In the genomic region with DNA sequence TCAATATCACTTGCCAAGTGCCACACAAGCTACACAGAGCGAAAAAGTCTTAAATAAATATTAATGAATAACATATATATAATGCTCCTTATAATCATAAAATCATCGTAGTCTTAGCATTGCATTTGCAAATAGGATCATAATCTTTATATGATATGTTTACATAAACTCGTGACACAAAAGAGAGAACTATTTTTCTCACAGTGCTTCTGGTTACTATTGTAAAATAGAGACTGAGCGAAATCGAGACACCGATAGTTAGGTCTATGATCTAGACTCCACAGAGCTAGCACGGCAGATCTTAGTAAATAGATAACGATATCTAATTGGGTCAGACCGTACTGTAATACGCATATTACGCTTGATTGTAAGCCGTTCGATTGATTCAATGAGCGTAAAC, we compare ENCODE assay signal across 4 fruit fly cellular contexts.
TF ChIP-seq lines count a peak whose summit lies in the region.

No protein-coding gene starts in this region.

- TF ChIP-seq CTCF in whole organism, embryonic (GFP tag; optimal IDR thresholded peaks at IDR 0.05; lab: Kevin White, UChicago), result no peak

TF ChIP-seq in whole organism, adult, 20 proteins besides CTCF, POLR2A, EP300 and RAD21:
- peak; percentile 23 for TF ChIP-seq CG7101 (tag; optimal IDR thresholded peaks at IDR 0.05; lab: Kevin White, UChicago)
- TF ChIP-seq CG33017 (tag; optimal IDR thresholded peaks at IDR 0.05; lab: Kevin White, UChicago), result peak; percentile 67
- no peak for TF ChIP-seq CG12768 (GFP tag; optimal IDR thresholded peaks at IDR 0.05; lab: Kevin White, UChicago)
- TF ChIP-seq CG7045 (GFP tag; optimal IDR thresholded peaks at IDR 0.05; lab: Kevin White, UChicago), result peak; percentile 53
- peak; percentile 62 for TF ChIP-seq CG5204 (GFP tag; optimal IDR thresholded peaks at IDR 0.05; lab: Kevin White, UChicago)
- TF ChIP-seq CG1620 (GFP tag; optimal IDR thresholded peaks at IDR 0.05; lab: Kevin White, UChicago), result no peak
- TF ChIP-seq pad (GFP tag; optimal IDR thresholded peaks at IDR 0.05; lab: Kevin White, UChicago), result no peak
- TF ChIP-seq CG11617 (GFP tag; optimal IDR thresholded peaks at IDR 0.05; lab: Kevin White, UChicago), result peak; percentile 38
- peak; percentile 29 for TF ChIP-seq tj (GFP tag; optimal IDR thresholded peaks at IDR 0.05; lab: Kevin White, UChicago)

TF ChIP-seq in whole organism, embryonic, 481 proteins besides CTCF, POLR2A, EP300 and RAD21 (continues in another document):
- TF ChIP-seq fd3F (GFP tag; optimal IDR thresholded peaks at IDR 0.05; lab: Kevin White, UChicago) (peak; percentile 51), CG8089 (GFP tag; optimal IDR thresholded peaks at IDR 0.05; lab: Kevin White, UChicago) (no peak), Dad (GFP tag; optimal IDR thresholded peaks at IDR 0.05; lab: Kevin White, UChicago) (no peak), Atf3 (GFP tag; optimal IDR thresholded peaks at IDR 0.05; lab: Kevin White, UChicago) (no peak), CG7745 (tag; optimal IDR thresholded peaks at IDR 0.05; lab: Kevin White, UChicago) (no peak), fd102C (GFP tag; optimal IDR thresholded peaks at IDR 0.05; lab: Kevin White, UChicago) (no peak), Nf-YC (tag; optimal IDR thresholded peaks at IDR 0.05; lab: Kevin White, UChicago) (no peak), CG2129 (GFP tag; IDR thresholded peaks at IDR 0.05; lab: Robert Waterston, UW; ENCODE audit: partially characterized antibody) (no peak), CG12071 (GFP tag; optimal IDR thresholded peaks at IDR 0.05; lab: Kevin White, UChicago) (no peak), p53 (GFP tag; optimal IDR thresholded peaks at IDR 0.05; lab: Kevin White, UChicago) (no peak), CG18619 (GFP tag; optimal IDR thresholded peaks at IDR 0.05; lab: Kevin White, UChicago) (peak; percentile 49), CG15269 (tag; optimal IDR thresholded peaks at IDR 0.05; lab: Kevin White, UChicago) (peak; percentile 87), CG3407 (GFP tag; optimal IDR thresholded peaks at IDR 0.05; lab: Kevin White, UChicago) (peak; percentile 68), Rx (GFP tag; IDR thresholded peaks at IDR 0.05; lab: Robert Waterston, UW) (no peak), Nf-YB (GFP tag; optimal IDR thresholded peaks at IDR 0.05; lab: Kevin White, UChicago) (peak; percentile 55), CG1603 (tag; optimal IDR thresholded peaks at IDR 0.05; lab: Kevin White, UChicago) (peak; percentile 70), zfh1 (GFP tag; IDR thresholded peaks at IDR 0.05; lab: Robert Waterston, UW) (peak; percentile 80), exex (tag; optimal IDR thresholded peaks at IDR 0.05; lab: Kevin White, UChicago) (no peak), CG2202 (tag; optimal IDR thresholded peaks at IDR 0.05; lab: Kevin White, UChicago) (no peak), ftz-f1 (GFP tag; optimal IDR thresholded peaks at IDR 0.05; lab: Kevin White, UChicago) (no peak), Doc2 (GFP tag; IDR thresholded peaks at IDR 0.05; lab: Robert Waterston, UW) (no peak), emc (GFP tag; optimal IDR thresholded peaks at IDR 0.05; lab: Kevin White, UChicago) (no peak), dpn (GFP tag; optimal IDR thresholded peaks at IDR 0.05; lab: Kevin White, UChicago) (peak in 1 of 2 experiments; percentile 69), D (optimal IDR thresholded peaks at IDR 0.05; lab: Kevin White, UChicago) (no peak), D (GFP tag; optimal IDR thresholded peaks at IDR 0.05; lab: Kevin White, UChicago) (no peak), CG15696 (tag; optimal IDR thresholded peaks at IDR 0.05; lab: Kevin White, UChicago) (no peak), ranshi (GFP tag; IDR thresholded peaks at IDR 0.05; lab: Robert Waterston, UW) (peak; percentile 87)

TF ChIP-seq in whole organism, prepupa, 60 proteins besides CTCF, POLR2A, EP300 and RAD21 (continues in another document):
- no peak for TF ChIP-seq CG8632 (GFP tag; optimal IDR thresholded peaks at IDR 0.05; lab: Kevin White, UChicago)
- TF ChIP-seq Sox102F (GFP tag; optimal IDR thresholded peaks at IDR 0.05; lab: Kevin White, UChicago), result no peak
- TF ChIP-seq CG11902 (GFP tag; optimal IDR thresholded peaks at IDR 0.05; lab: Kevin White, UChicago), result no peak
- peak; percentile 78 for TF ChIP-seq CG4318 (GFP tag; optimal IDR thresholded peaks at IDR 0.05; lab: Kevin White, UChicago)
- no peak for TF ChIP-seq Sox14 (GFP tag; optimal IDR thresholded peaks at IDR 0.05; lab: Kevin White, UChicago)
- no peak for TF ChIP-seq CG6792 (GFP tag; optimal IDR thresholded peaks at IDR 0.05; lab: Kevin White, UChicago)
- TF ChIP-seq Ets96B (tag; optimal IDR thresholded peaks at IDR 0.05; lab: Kevin White, UChicago), result peak; percentile 20
- TF ChIP-seq pdm3 (GFP tag; optimal IDR thresholded peaks at IDR 0.05; lab: Kevin White, UChicago), result peak; percentile 27
- no peak for TF ChIP-seq Gug (GFP tag; IDR thresholded peaks at IDR 0.05; lab: Robert Waterston, UW)
- TF ChIP-seq dsx (GFP tag; optimal IDR thresholded peaks at IDR 0.05; lab: Kevin White, UChicago; ENCODE audit: poor library complexity, severe bottlenecking), result no peak
- no peak for TF ChIP-seq CG7368 (GFP tag; optimal IDR thresholded peaks at IDR 0.05; lab: Kevin White, UChicago)
- no peak for TF ChIP-seq CG8319 (GFP tag; optimal IDR thresholded peaks at IDR 0.05; lab: Kevin White, UChicago)
- peak; percentile 36 for TF ChIP-seq CG3919 (GFP tag; optimal IDR thresholded peaks at IDR 0.05; lab: Kevin White, UChicago)
- TF ChIP-seq CG11762 (GFP tag; optimal IDR thresholded peaks at IDR 0.05; lab: Kevin White, UChicago; ENCODE audit: insufficient read depth), result no peak
- TF ChIP-seq vri (GFP tag; optimal IDR thresholded peaks at IDR 0.05; lab: Kevin White, UChicago), result no peak
- TF ChIP-seq cyc (GFP tag; optimal IDR thresholded peaks at IDR 0.05; lab: Kevin White, UChicago), result no peak
- peak; percentile 48 for TF ChIP-seq CG10631 (GFP tag; optimal IDR thresholded peaks at IDR 0.05; lab: Kevin White, UChicago)
- TF ChIP-seq CG6854 (GFP tag; optimal IDR thresholded peaks at IDR 0.05; lab: Kevin White, UChicago), result no peak
- no peak for TF ChIP-seq svp (GFP tag; lab: Kevin White, UChicago)
- TF ChIP-seq achi (GFP tag; optimal IDR thresholded peaks at IDR 0.05; lab: Kevin White, UChicago), result peak; percentile 63
- TF ChIP-seq Hr4 (GFP tag; optimal IDR thresholded peaks at IDR 0.05; lab: Kevin White, UChicago), result peak; percentile 79
- TF ChIP-seq Sox15 (GFP tag; optimal IDR thresholded peaks at IDR 0.05; lab: Kevin White, UChicago), result no peak
- peak; percentile 82 for TF ChIP-seq CG6163 (GFP tag; IDR thresholded peaks at IDR 0.05; lab: Robert Waterston, UW)
- no peak for TF ChIP-seq CG6808 (GFP tag; optimal IDR thresholded peaks at IDR 0.05; lab: Kevin White, UChicago)
- TF ChIP-seq CG6276 (GFP tag; optimal IDR thresholded peaks at IDR 0.05; lab: Kevin White, UChicago), result no peak
- no peak for TF ChIP-seq spab (GFP tag; optimal IDR thresholded peaks at IDR 0.05; lab: Kevin White, UChicago)
- TF ChIP-seq CG16779 (tag; optimal IDR thresholded peaks at IDR 0.05; lab: Kevin White, UChicago), result no peak
- TF ChIP-seq Hr39 (GFP tag; optimal IDR thresholded peaks at IDR 0.05; lab: Kevin White, UChicago), result no peak
- TF ChIP-seq Hr38 (GFP tag; optimal IDR thresholded peaks at IDR 0.05; lab: Kevin White, UChicago), result no peak

TF ChIP-seq in whole organism, pupa, 21 proteins besides CTCF, POLR2A, EP300 and RAD21:
- TF ChIP-seq CG15710 (tag; optimal IDR thresholded peaks at IDR 0.05; lab: Kevin White, UChicago) (no peak), CG34367 (tag; optimal IDR thresholded peaks at IDR 0.05; lab: Kevin White, UChicago) (no peak), Pif1B (GFP tag; optimal IDR thresholded peaks at IDR 0.05; lab: Kevin White, UChicago) (peak; percentile 44), D1 (tag; optimal IDR thresholded peaks at IDR 0.05; lab: Kevin White, UChicago) (no peak), Pif1A (GFP tag; optimal IDR thresholded peaks at IDR 0.05; lab: Kevin White, UChicago) (peak; percentile 7), CG10348 (GFP tag; IDR thresholded peaks at IDR 0.05; lab: Robert Waterston, UW) (no peak; the same call in 1 of the 2 replicates), CG32121 (GFP tag; IDR thresholded peaks at IDR 0.05; lab: Robert Waterston, UW) (no peak), CG12605 (GFP tag; IDR thresholded peaks at IDR 0.05; lab: Robert Waterston, UW) (peak; percentile 88)
TF ChIP-seq in whole organism, pupa: peak in this region for 3.
